Worm (Caenorhabditis elegans): ENCODE measurements around the gene ooc-3.

ce11 chrII:11510373-11510772 is 15.3 kb upstream of the ooc-3 start, which contains the start of gene npr-41:
- TF ChIP-seq mdl-1 (tag; optimal IDR thresholded peaks at IDR 0.05) (no peak), nhr-11 (tag; optimal IDR thresholded peaks at IDR 0.05) (no peak), pqm-1 (tag; optimal IDR thresholded peaks at IDR 0.05) (no peak), nhr-237 (tag; optimal IDR thresholded peaks at IDR 0.05) (no peak), unc-62 (GFP tag; optimal IDR thresholded peaks at IDR 0.05) (no peak), lin-39 (tag; optimal IDR thresholded peaks at IDR 0.05) (no peak), ceh-82 (tag; optimal IDR thresholded peaks at IDR 0.05) (no peak), snpc-4 (tag; optimal IDR thresholded peaks at IDR 0.05) (no peak), elt-3 (tag; optimal IDR thresholded peaks at IDR 0.05) (no peak), nhr-77 (tag; optimal IDR thresholded peaks at IDR 0.05) (no peak), lin-15B (tag; optimal IDR thresholded peaks at IDR 0.05) (no peak), zag-1 (tag; optimal IDR thresholded peaks at IDR 0.05) (no peak)
